Worm (Caenorhabditis elegans) whole organism, young adult: ENCODE measurements around the gene uig-1.

Source experiments
- C06A6.2 ChIP-seq: fragments of 200-800 bp; sonication (Bioruptor generic); conservative IDR thresholded peaks from 2 replicates; pipeline ENCODE4 v1.3.6; 2022; ENCODE audit warnings: missing genetic modification characterization, missing compliant biosample characterization
- D2030.7 ChIP-seq: fragments of 200-800 bp; sonication (Bioruptor generic); IDR thresholded peaks from 2 replicates; pipeline ENCODE4 v1.3.6; 2022; ENCODE audit warnings: missing genetic modification reagents, missing genetic modification characterization, missing compliant biosample characterization
- F22D6.2 ChIP-seq: sonication (generic microtip); optimal IDR thresholded peaks from 2 replicates; lab custom pipeline; 2016; ENCODE audit warnings: mild to moderate bottlenecking, missing genetic modification characterization, missing compliant biosample characterization
- F23B12.7 ChIP-seq: sonication (generic microtip); optimal IDR thresholded peaks from 2 replicates; lab custom pipeline; 2017; ENCODE audit warnings: missing genetic modification characterization, mild to moderate bottlenecking, missing compliant biosample characterization, antibody characterized with exemption, moderate library complexity; ENCODE audit not compliant: insufficient read depth
- F37B4.10 ChIP-seq: fragments of 200-800 bp; sonication (Bioruptor generic); IDR thresholded peaks from 2 replicates; pipeline ENCODE4 v1.3.6; 2022; ENCODE audit warnings: missing genetic modification characterization, missing compliant biosample characterization
- F55B11.4 ChIP-seq: sonication (generic microtip); optimal IDR thresholded peaks from 2 replicates; lab custom pipeline; 2016; ENCODE audit warnings: missing compliant biosample characterization, missing genetic modification characterization, borderline replicate concordance; ENCODE audit not compliant: insufficient read depth
- T26A5.8 ChIP-seq: sonication (generic microtip); optimal IDR thresholded peaks from 2 replicates; lab custom pipeline; 2016; ENCODE audit warnings: missing genetic modification characterization, missing compliant biosample characterization
- Y53F4B.3 ChIP-seq: fragments of 200-800 bp; sonication (Bioruptor generic); IDR thresholded peaks from 2 replicates; pipeline ENCODE4 v1.3.6; 2022; ENCODE audit warnings: missing genetic modification reagents, missing genetic modification characterization, missing compliant biosample characterization
- ZK185.1 ChIP-seq: sonication (generic microtip); optimal IDR thresholded peaks from 2 replicates; lab custom pipeline; 2016; ENCODE audit warnings: mild to moderate bottlenecking, missing genetic modification characterization, missing compliant biosample characterization; ENCODE audit not compliant: poor library complexity, severe bottlenecking
- akir-1 ChIP-seq: fragments of 200-800 bp; sonication (Bioruptor generic); optimal IDR thresholded peaks from 2 replicates; lab custom pipeline; 2018; ENCODE audit warnings: mild to moderate bottlenecking, missing genetic modification characterization, moderate library complexity, missing compliant biosample characterization
- ama-1 ChIP-seq, 3 experiments: fragments of 150-350 bp in 1 of 3; sonication (generic microtip) in 2 of 3; optimal IDR thresholded peaks; 2 replicates each; lab custom pipeline; 2014 to 2018; ENCODE audit warnings: missing biosample characterization in 2 of 3, missing genetic modification characterization in 2 of 3, missing genetic modification reagents in 2 of 3
- attf-3 ChIP-seq: fragments of 200-800 bp; sonication (Bioruptor generic); conservative IDR thresholded peaks from 2 replicates; pipeline ENCODE4 v1.3.6; 2022; ENCODE audit warnings: missing genetic modification reagents, missing genetic modification characterization, missing compliant biosample characterization
- bed-1 ChIP-seq: fragments of 200-800 bp; sonication (Bioruptor generic); IDR thresholded peaks from 2 replicates; pipeline ENCODE4 v1.3.6; 2022; ENCODE audit warnings: missing genetic modification reagents, missing genetic modification characterization, missing compliant biosample characterization
- bed-2 ChIP-seq: fragments of 200-800 bp; sonication (Bioruptor generic); IDR thresholded peaks from 2 replicates; pipeline ENCODE4 v1.3.6; 2022; ENCODE audit warnings: missing genetic modification reagents, missing genetic modification characterization, missing compliant biosample characterization
- cebp-2 ChIP-seq: fragments of 200-800 bp; sonication (Bioruptor generic); IDR thresholded peaks from 2 replicates; pipeline ENCODE4 v1.3.6; 2022; ENCODE audit warnings: missing genetic modification characterization, missing compliant biosample characterization
- ceh-100 ChIP-seq: fragments of 200-800 bp; sonication (Bioruptor generic); IDR thresholded peaks from 2 replicates; pipeline ENCODE4 v1.3.6; 2022; ENCODE audit warnings: missing genetic modification reagents, missing genetic modification characterization, missing compliant biosample characterization
- ceh-27 ChIP-seq: fragments of 200-800 bp; sonication (Bioruptor generic); optimal IDR thresholded peaks from 2 replicates; lab custom pipeline; 2018; ENCODE audit warnings: mild to moderate bottlenecking, missing genetic modification characterization, moderate library complexity, missing compliant biosample characterization
- ceh-58 ChIP-seq: fragments of 200-800 bp; sonication (Bioruptor generic); IDR thresholded peaks from 2 replicates; pipeline ENCODE4 v1.3.6; 2022; ENCODE audit warnings: missing genetic modification characterization, missing compliant biosample characterization
- ceh-91 ChIP-seq: fragments of 200-800 bp; sonication (Bioruptor generic); IDR thresholded peaks from 2 replicates; pipeline ENCODE4 v1.3.6; 2022; ENCODE audit warnings: missing genetic modification reagents, missing genetic modification characterization, missing compliant biosample characterization
- chd-7 ChIP-seq: sonication (generic microtip); optimal IDR thresholded peaks from 2 replicates; lab custom pipeline; 2016; ENCODE audit warnings: mild to moderate bottlenecking, missing genetic modification characterization, moderate library complexity, missing compliant biosample characterization
- die-1 ChIP-seq: sonication (generic microtip); optimal IDR thresholded peaks from 2 replicates; lab custom pipeline; 2016; ENCODE audit warnings: missing genotype, mild to moderate bottlenecking, missing genetic modification characterization, missing compliant biosample characterization
- dpl-1 ChIP-seq: fragments of 150-350 bp; optimal IDR thresholded peaks from 2 replicates; lab custom pipeline; 2014; ENCODE audit warnings: missing biosample characterization, missing genetic modification reagents, missing genetic modification characterization
- efl-1 ChIP-seq: fragments of 150-350 bp; optimal IDR thresholded peaks from 2 replicates; lab custom pipeline; 2014; ENCODE audit warnings: missing biosample characterization, missing genetic modification reagents, missing genetic modification characterization
- him-1 ChIP-seq: sonication (generic microtip); optimal IDR thresholded peaks from 2 replicates; lab custom pipeline; 2016; ENCODE audit warnings: missing genotype, missing genetic modification reagents, missing genetic modification characterization, missing compliant biosample characterization
- hlh-12 ChIP-seq: sonication (generic microtip); optimal IDR thresholded peaks from 2 replicates; lab custom pipeline; 2016; ENCODE audit warnings: missing genetic modification characterization, missing compliant biosample characterization
- hmg-1.2 ChIP-seq: fragments of 200-800 bp; sonication (Bioruptor generic); IDR thresholded peaks from 2 replicates; pipeline ENCODE4 v1.3.6; 2022; ENCODE audit warnings: missing genetic modification reagents, missing genetic modification characterization, missing compliant biosample characterization
- hrde-1 ChIP-seq: sonication (generic microtip); optimal IDR thresholded peaks from 2 replicates; lab custom pipeline; 2016; ENCODE audit warnings: missing genetic modification characterization, mild to moderate bottlenecking, missing compliant biosample characterization, moderate library complexity, missing genotype, missing genetic modification reagents, borderline replicate concordance
- hsf-1 ChIP-seq: fragments of 200-800 bp; sonication (Bioruptor generic); IDR thresholded peaks from 2 replicates; pipeline ENCODE4 v1.3.6; 2022; ENCODE audit warnings: missing genetic modification reagents, missing genetic modification characterization, missing compliant biosample characterization
- lin-26 ChIP-seq: fragments of 200-800 bp; sonication (Bioruptor generic); IDR thresholded peaks from 2 replicates; pipeline ENCODE4 v1.3.6; 2022; ENCODE audit warnings: missing genetic modification reagents, missing genetic modification characterization, missing compliant biosample characterization
- lin-35 ChIP-seq, 3 experiments: fragments of 150-350 bp in 2 of 3; sonication (generic microtip) in 1 of 3; optimal IDR thresholded peaks; 2 replicates each; lab custom pipeline; 2014 to 2018; ENCODE audit warnings: missing biosample characterization in 3 of 3, missing genetic modification characterization in 3 of 3, missing genetic modification reagents in 3 of 3
- lin-40 ChIP-seq: sonication (generic microtip); optimal IDR thresholded peaks from 2 replicates; lab custom pipeline; 2016; ENCODE audit warnings: missing genetic modification characterization, mild to moderate bottlenecking, missing compliant biosample characterization, missing genotype, missing genetic modification reagents
- lin-54 ChIP-seq: fragments of 200-800 bp; sonication (Bioruptor generic); optimal IDR thresholded peaks from 2 replicates; lab custom pipeline; 2018; ENCODE audit warnings: mild to moderate bottlenecking, missing genetic modification characterization, missing compliant biosample characterization
- lsl-1 ChIP-seq: fragments of 200-800 bp; sonication (Bioruptor generic); optimal IDR thresholded peaks from 2 replicates; lab custom pipeline; 2018; ENCODE audit warnings: mild to moderate bottlenecking, missing genetic modification characterization, moderate library complexity, missing compliant biosample characterization
- mxl-1 ChIP-seq: sonication (generic microtip); optimal IDR thresholded peaks from 2 replicates; lab custom pipeline; 2016; ENCODE audit warnings: missing genetic modification characterization, missing compliant biosample characterization
- nfya-1 ChIP-seq: sonication (generic microtip); optimal IDR thresholded peaks from 2 replicates; lab custom pipeline; 2017; ENCODE audit warnings: antibody characterized with exemption, missing compliant biosample characterization, missing genetic modification characterization, borderline replicate concordance; ENCODE audit not compliant: insufficient read depth
- nfya-2 ChIP-seq: fragments of 200-800 bp; sonication (Bioruptor generic); IDR thresholded peaks from 2 replicates; pipeline ENCODE4 v1.3.6; 2022; ENCODE audit warnings: missing genetic modification reagents, missing genetic modification characterization, missing compliant biosample characterization
- nhr-179 ChIP-seq: sonication (generic microtip); optimal IDR thresholded peaks from 2 replicates; lab custom pipeline; 2016; ENCODE audit warnings: mild to moderate bottlenecking, missing genetic modification characterization, missing compliant biosample characterization
- nhr-27 ChIP-seq: fragments of 200-800 bp; sonication (Bioruptor generic); optimal IDR thresholded peaks from 2 replicates; lab custom pipeline; 2018; ENCODE audit warnings: mild to moderate bottlenecking, missing genetic modification characterization, moderate library complexity, missing compliant biosample characterization
- nhr-80 ChIP-seq: sonication (generic microtip); optimal IDR thresholded peaks from 2 replicates; lab custom pipeline; 2016; ENCODE audit warnings: missing genetic modification characterization, missing compliant biosample characterization
- snpc-1.3 ChIP-seq: sonication (generic microtip); optimal IDR thresholded peaks from 2 replicates; lab custom pipeline; 2017; ENCODE audit warnings: missing genetic modification characterization, mild to moderate bottlenecking, missing compliant biosample characterization, antibody characterized with exemption, moderate library complexity, missing genotype, missing genetic modification reagents; ENCODE audit not compliant: insufficient read depth
- snpc-4 ChIP-seq, 5 experiments: fragments of 150-350 bp in 1 of 5; sonication (generic microtip) in 4 of 5; optimal IDR thresholded peaks; 2 replicates each; lab custom pipeline; 2014 to 2018; ENCODE audit warnings: missing genetic modification characterization in 5 of 5, missing biosample characterization in 3 of 5, antibody characterized with exemption in 2 of 5, mild to moderate bottlenecking in 2 of 5, missing compliant biosample characterization in 2 of 5, missing genotype in 2 of 5, moderate library complexity in 2 of 5, missing genetic modification reagents in 1 of 5
- sptf-2 ChIP-seq: fragments of 200-800 bp; sonication (Bioruptor generic); optimal IDR thresholded peaks from 2 replicates; lab custom pipeline; 2018; ENCODE audit warnings: mild to moderate bottlenecking, missing genetic modification characterization, missing compliant biosample characterization
- unc-130 ChIP-seq: sonication (generic microtip); optimal IDR thresholded peaks from 2 replicates; lab custom pipeline; 2016; ENCODE audit warnings: missing genetic modification reagents, missing genetic modification characterization, missing compliant biosample characterization
- zim-3 ChIP-seq: sonication (generic microtip); optimal IDR thresholded peaks from 2 replicates; lab custom pipeline; 2017; ENCODE audit warnings: mild to moderate bottlenecking, missing genetic modification characterization, moderate library complexity, missing compliant biosample characterization
- ztf-18 ChIP-seq: sonication (generic microtip); optimal IDR thresholded peaks from 2 replicates; lab custom pipeline; 2016; ENCODE audit warnings: missing genotype, mild to moderate bottlenecking, missing genetic modification characterization, missing compliant biosample characterization
- ztf-22 ChIP-seq: fragments of 200-800 bp; sonication (Bioruptor generic); optimal IDR thresholded peaks from 2 replicates; lab custom pipeline; 2018; ENCODE audit warnings: mild to moderate bottlenecking, missing genetic modification characterization, moderate library complexity, missing compliant biosample characterization

uig-1 gene

ce11 chrV:13313045-13313623 is 17.4 kb upstream of the uig-1 start, which contains the start of gene C50B6.3 (continued):
- TF ChIP-seq ama-1 (optimal IDR thresholded peaks at IDR 0.05; lab: Kevin White, UChicago) (no peak), ama-1 (GFP tag; optimal IDR thresholded peaks at IDR 0.05; lab: Kevin White, UChicago) (no peak), lin-40 (peak; percentile 65), dpl-1 (peak; percentile 40), ceh-58 (GFP tag; lab: Robert Waterston, UW) (no peak), bed-1 (GFP tag; lab: Robert Waterston, UW) (no peak), hlh-12 (no peak), ceh-91 (GFP tag; lab: Robert Waterston, UW) (peak; percentile 47; the same call in 1 of the 2 replicates), D2030.7 (peak; percentile 48; the same call in 1 of the 2 replicates), C06A6.2 (GFP tag; lab: Robert Waterston, UW) (no peak), F22D6.2 (tag; lab: Kevin White, UChicago) (no peak), efl-1 (GFP tag; lab: Kevin White, UChicago) (peak; percentile 11), ztf-18 (tag; lab: Kevin White, UChicago) (no peak), lin-26 (GFP tag; lab: Robert Waterston, UW) (no peak), ceh-100 (no peak), mxl-1 (no peak), attf-3 (peak; percentile 99), bed-2 (GFP tag; lab: Robert Waterston, UW) (0 out of 2 replicates have a peak, but pooled peaks have one; percentile 23), nhr-80 (no peak), nfya-2 (GFP tag; lab: Robert Waterston, UW) (no peak), hsf-1 (GFP tag; lab: Robert Waterston, UW) (no peak), zim-3 (tag; lab: Kevin White, UChicago) (no peak), akir-1 (GFP tag; lab: Kevin White, UChicago) (peak; percentile 63), Y53F4B.3 (GFP tag; lab: Robert Waterston, UW) (no peak), die-1 (tag; lab: Kevin White, UChicago) (no peak), cebp-2 (GFP tag; lab: Robert Waterston, UW) (no peak), snpc-1.3 (tag; lab: Kevin White, UChicago) (no peak), F55B11.4 (tag; lab: Kevin White, UChicago) (no peak), lin-54 (GFP tag; lab: Kevin White, UChicago) (peak; percentile 71), him-1 (tag; lab: Kevin White, UChicago) (no peak), ztf-22 (no peak), lin-35 (GFP tag; optimal IDR thresholded peaks at IDR 0.05; lab: Kevin White, UChicago) (peak in 1 of 3 experiments; percentile 72), chd-7 (tag; lab: Kevin White, UChicago) (no peak), ceh-27 (peak; percentile 82), T26A5.8 (tag; lab: Kevin White, UChicago) (no peak), hmg-1.2 (GFP tag; lab: Robert Waterston, UW) (0 out of 2 replicates have a peak, but pooled peaks have one; percentile 35), unc-130 (GFP tag; lab: Kevin White, UChicago) (peak; percentile 70), F37B4.10 (GFP tag; lab: Robert Waterston, UW) (no peak), lsl-1 (GFP tag; lab: Kevin White, UChicago) (peak; percentile 70), nfya-1 (tag; lab: Kevin White, UChicago) (no peak), nhr-179 (no peak), snpc-4 (GFP tag; optimal IDR thresholded peaks at IDR 0.05; lab: Kevin White, UChicago) (no peak), snpc-4 (tag; optimal IDR thresholded peaks at IDR 0.05; lab: Kevin White, UChicago) (peak in 2 of 4 experiments; percentile 31 to 45), F23B12.7 (tag; lab: Kevin White, UChicago) (no peak), nhr-27 (tag; lab: Kevin White, UChicago) (no peak), sptf-2 (GFP tag; lab: Kevin White, UChicago) (no peak), hrde-1 (tag; lab: Kevin White, UChicago) (no peak), ZK185.1 (tag; lab: Kevin White, UChicago) (peak; percentile 96)
